Worm (Caenorhabditis elegans) whole organism, mixed stage, embryonic: Measurements from ENCODE around the gene cup-14.

Experiments used
- M03D4.4 ChIP-seq: sonication (generic microtip); optimal IDR thresholded peaks from 2 replicates; lab custom pipeline; 2017; ENCODE audit warnings: mild to moderate bottlenecking, missing genetic modification characterization, missing compliant biosample characterization
- bed-3 ChIP-seq: fragments of 200-800 bp; sonication (Bioruptor generic); optimal IDR thresholded peaks from 3 replicates; lab custom pipeline; 2018; ENCODE audit warnings: mild to moderate bottlenecking, missing genetic modification characterization, moderate library complexity, missing compliant biosample characterization
- blmp-1 ChIP-seq: fragments of 150-350 bp; optimal IDR thresholded peaks from 2 replicates; lab custom pipeline; 2014; ENCODE audit warnings: missing biosample characterization, missing genetic modification characterization
- ceh-39 ChIP-seq: fragments of 150-350 bp; optimal IDR thresholded peaks from 2 replicates; lab custom pipeline; 2014; ENCODE audit warnings: missing biosample characterization, missing genetic modification characterization
- ceh-43 ChIP-seq: fragments of 200-800 bp; sonication (Bioruptor generic); optimal IDR thresholded peaks from 2 replicates; lab custom pipeline; 2018; ENCODE audit warnings: mild to moderate bottlenecking, missing genetic modification characterization, moderate library complexity, missing compliant biosample characterization
- ceh-83 ChIP-seq: fragments of 200-800 bp; sonication (Bioruptor generic); optimal IDR thresholded peaks from 2 replicates; lab custom pipeline; 2018; ENCODE audit warnings: mild to moderate bottlenecking, missing genetic modification characterization, missing compliant biosample characterization
- ces-1 ChIP-seq: fragments of 150-350 bp; optimal IDR thresholded peaks from 2 replicates; lab custom pipeline; 2014; ENCODE audit warnings: missing biosample characterization, missing genetic modification reagents, missing genetic modification characterization
- cnd-1 ChIP-seq: fragments of 200-800 bp; sonication (Bioruptor generic); optimal IDR thresholded peaks from 2 replicates; lab custom pipeline; 2018; ENCODE audit warnings: mild to moderate bottlenecking, missing genetic modification characterization, missing compliant biosample characterization
- drap-1 ChIP-seq: fragments of 200-800 bp; sonication (Bioruptor generic); optimal IDR thresholded peaks from 3 replicates; lab custom pipeline; 2018; ENCODE audit warnings: mild to moderate bottlenecking, missing genetic modification characterization, missing compliant biosample characterization
- elt-1 ChIP-seq: sonication (generic microtip); optimal IDR thresholded peaks from 2 replicates; lab custom pipeline; 2017; ENCODE audit warnings: missing genetic modification characterization, mild to moderate bottlenecking, missing compliant biosample characterization, antibody characterized with exemption, moderate library complexity, borderline replicate concordance; ENCODE audit not compliant: insufficient read depth
- elt-3 ChIP-seq: fragments of 150-350 bp; optimal IDR thresholded peaks from 2 replicates; lab custom pipeline; 2014; ENCODE audit warnings: missing biosample characterization, missing genetic modification characterization
- flh-1 ChIP-seq: fragments of 200-800 bp; sonication (Bioruptor generic); optimal IDR thresholded peaks from 2 replicates; lab custom pipeline; 2018; ENCODE audit warnings: mild to moderate bottlenecking, missing genetic modification characterization, moderate library complexity, missing compliant biosample characterization
- ham-2 ChIP-seq: fragments of 200-800 bp; sonication (Bioruptor generic); optimal IDR thresholded peaks from 2 replicates; lab custom pipeline; 2018; ENCODE audit warnings: mild to moderate bottlenecking, missing genetic modification characterization, missing compliant biosample characterization
- hlh-1 ChIP-seq: fragments of 150-350 bp; optimal IDR thresholded peaks from 2 replicates; lab custom pipeline; 2014; ENCODE audit warnings: missing biosample characterization, missing genetic modification reagents, missing genetic modification characterization
- lin-13 ChIP-seq: fragments of 150-350 bp; optimal IDR thresholded peaks from 2 replicates; lab custom pipeline; 2014; ENCODE audit warnings: missing biosample characterization, missing genetic modification characterization
- lin-32 ChIP-seq: fragments of 200-800 bp; sonication (Bioruptor generic); optimal IDR thresholded peaks from 2 replicates; lab custom pipeline; 2018; ENCODE audit warnings: mild to moderate bottlenecking, missing genetic modification characterization, missing compliant biosample characterization
- lsy-2 ChIP-seq: fragments of 150-350 bp; optimal IDR thresholded peaks from 2 replicates; lab custom pipeline; 2014; ENCODE audit warnings: missing biosample characterization, missing genetic modification characterization
- mab-5 ChIP-seq: fragments of 150-350 bp; optimal IDR thresholded peaks from 2 replicates; lab custom pipeline; 2014; ENCODE audit warnings: missing biosample characterization, missing genetic modification characterization
- mep-1 ChIP-seq: fragments of 150-350 bp; optimal IDR thresholded peaks from 2 replicates; lab custom pipeline; 2017; ENCODE audit warnings: missing biosample characterization, missing genetic modification reagents, missing genetic modification characterization, inconsistent platforms
- mls-2 ChIP-seq: sonication (generic microtip); optimal IDR thresholded peaks from 2 replicates; lab custom pipeline; 2016; ENCODE audit warnings: mild to moderate bottlenecking, missing genetic modification characterization, moderate library complexity, missing compliant biosample characterization
- nhr-12 ChIP-seq: fragments of 150-350 bp; optimal IDR thresholded peaks from 2 replicates; lab custom pipeline; 2014; ENCODE audit warnings: missing biosample characterization, missing genetic modification characterization
- nhr-2 ChIP-seq: fragments of 150-350 bp; optimal IDR thresholded peaks from 2 replicates; lab custom pipeline; 2014; ENCODE audit warnings: missing biosample characterization, missing genetic modification characterization
- nhr-237 ChIP-seq: fragments of 150-350 bp; optimal IDR thresholded peaks from 2 replicates; lab custom pipeline; 2014; ENCODE audit warnings: missing biosample characterization, missing genetic modification characterization
- nhr-28 ChIP-seq: fragments of 150-350 bp; optimal IDR thresholded peaks from 2 replicates; lab custom pipeline; 2014; ENCODE audit warnings: missing biosample characterization, missing genetic modification characterization
- nhr-76 ChIP-seq: sonication (generic microtip); optimal IDR thresholded peaks from 2 replicates; lab custom pipeline; 2017; ENCODE audit warnings: missing biosample characterization, missing genetic modification characterization
- pha-4 ChIP-seq: fragments of 150-350 bp; optimal IDR thresholded peaks from 2 replicates; lab custom pipeline; 2018; ENCODE audit warnings: missing biosample characterization, missing genetic modification reagents, missing genetic modification characterization
- snpc-4 ChIP-seq: fragments of 150-350 bp; optimal IDR thresholded peaks from 2 replicates; lab custom pipeline; 2014; ENCODE audit warnings: missing biosample characterization, missing genetic modification characterization
- sptf-1 ChIP-seq: sonication (generic microtip); optimal IDR thresholded peaks from 2 replicates; lab custom pipeline; 2017; ENCODE audit warnings: mild to moderate bottlenecking, missing genetic modification characterization, moderate library complexity, missing compliant biosample characterization
- unc-120 ChIP-seq: sonication (generic microtip); optimal IDR thresholded peaks from 2 replicates; lab custom pipeline; 2017; ENCODE audit warnings: missing genetic modification characterization, missing compliant biosample characterization; ENCODE audit not compliant: poor library complexity, severe bottlenecking
- unc-39 ChIP-seq: fragments of 150-350 bp; optimal IDR thresholded peaks from 2 replicates; lab custom pipeline; 2014; ENCODE audit warnings: missing biosample characterization, missing genetic modification characterization
- unc-62 ChIP-seq: fragments of 150-350 bp; optimal IDR thresholded peaks from 2 replicates; lab custom pipeline; 2014; ENCODE audit warnings: missing biosample characterization, missing genetic modification reagents, missing genetic modification characterization
- zip-8 ChIP-seq: fragments of 150-350 bp; optimal IDR thresholded peaks from 2 replicates; lab custom pipeline; 2014; ENCODE audit warnings: missing biosample characterization, missing genetic modification characterization

The cup-14 gene

DNA sequence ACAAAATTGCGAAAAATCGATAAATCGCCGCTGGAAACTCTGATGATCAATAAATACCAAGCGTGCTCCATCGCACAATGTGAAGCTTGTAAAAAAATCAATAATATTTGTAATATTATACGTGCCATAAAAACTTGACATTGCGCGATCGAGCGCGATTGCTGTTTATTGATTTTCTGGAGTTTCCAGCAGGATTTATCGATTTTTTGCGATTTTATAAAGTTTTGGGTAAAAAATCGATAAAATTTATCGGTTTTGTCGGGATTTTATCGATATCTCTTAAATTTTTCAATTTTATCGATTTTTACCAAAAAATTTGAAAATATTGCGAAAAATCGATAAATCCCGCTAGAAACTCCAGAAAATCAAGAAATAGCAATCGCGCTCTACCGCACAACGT lies 27.7 kb upstream of the cup-14 start:
- no peak for TF ChIP-seq bed-3 (GFP tag; lab: Kevin White, UChicago)
- TF ChIP-seq ceh-43 (GFP tag; lab: Kevin White, UChicago) = no peak
- no peak for TF ChIP-seq nhr-28 (tag; lab: Kevin White, UChicago)
- no peak for TF ChIP-seq pha-4 (tag; lab: Kevin White, UChicago)

DNA sequence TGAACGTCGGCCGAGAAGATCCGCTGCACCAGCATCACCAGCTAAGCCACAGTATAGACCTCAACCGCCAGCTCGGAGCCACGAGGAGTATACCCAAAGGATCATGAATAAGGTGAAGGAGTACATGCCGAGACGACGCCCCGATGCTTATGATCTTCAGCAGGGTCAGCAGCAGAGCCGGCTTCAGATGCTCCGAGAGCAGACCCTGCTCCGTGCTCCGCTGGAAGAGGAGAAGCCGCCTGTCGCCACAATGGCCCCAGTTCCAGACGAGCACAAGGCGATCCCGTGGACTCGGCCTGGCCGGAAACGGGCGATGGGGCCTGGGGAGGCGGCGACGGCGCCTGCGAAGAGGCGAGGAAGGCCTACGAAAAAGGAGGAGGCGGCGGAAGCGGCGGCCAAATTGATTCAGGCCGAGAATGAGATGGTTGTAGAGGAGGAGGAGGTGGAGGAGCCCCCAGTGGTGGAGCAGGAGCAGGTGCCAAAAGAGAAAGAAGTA lies 24.3 kb upstream of the cup-14 start:
- TF ChIP-seq cnd-1 (no peak), mls-2 (tag; lab: Kevin White, UChicago) (no peak), unc-62 (GFP tag; lab: Kevin White, UChicago) (no peak), nhr-237 (tag; lab: Kevin White, UChicago) (no peak), blmp-1 (tag; lab: Kevin White, UChicago) (no peak)
- TF ChIP-seq, all 35 proteins: peak for 0

DNA sequence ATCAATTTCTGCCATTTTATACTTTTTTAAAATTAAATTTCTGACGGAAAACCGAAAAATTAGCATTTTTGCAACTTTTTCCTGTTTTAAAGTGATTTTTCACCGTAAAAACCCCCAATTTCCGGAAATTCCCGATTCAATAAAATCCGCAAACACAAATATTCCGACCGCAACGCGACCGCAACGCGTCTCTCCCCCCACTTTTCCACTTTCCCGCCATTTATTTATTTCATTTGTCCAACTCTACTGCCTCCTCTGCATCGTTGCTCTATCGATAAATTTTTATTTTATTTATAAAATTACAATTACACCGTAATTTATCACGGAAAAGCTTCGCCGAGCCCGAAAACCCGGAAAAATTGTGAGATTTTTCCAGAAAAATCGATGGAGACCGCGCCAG lies 16.2 kb upstream of the cup-14 start, which contains the start of gene mcd-1:
Gene mcd-1 (plus strand): TSS at position 267 of the 400 bp plus-strand sequence.
- no peak for TF ChIP-seq blmp-1 (tag; lab: Kevin White, UChicago)
- TF ChIP-seq ceh-43 (GFP tag; lab: Kevin White, UChicago) = no peak
- peak; percentile 2 for TF ChIP-seq ceh-39 (tag; lab: Kevin White, UChicago)
- TF ChIP-seq nhr-28 (tag; lab: Kevin White, UChicago) = no peak
- peak; percentile 32 for TF ChIP-seq sptf-1 (tag; lab: Kevin White, UChicago)
- TF ChIP-seq drap-1 = no peak
- no peak for TF ChIP-seq elt-1
- no peak for TF ChIP-seq nhr-2 (tag; lab: Kevin White, UChicago)
- no peak for TF ChIP-seq mab-5
- TF ChIP-seq lin-13 (tag; lab: Kevin White, UChicago) = peak; percentile 26
- TF ChIP-seq snpc-4 (tag; lab: Kevin White, UChicago) = no peak
- TF ChIP-seq lin-32 = no peak
- TF ChIP-seq flh-1 (GFP tag; lab: Kevin White, UChicago) = no peak
- no peak for TF ChIP-seq ham-2 (GFP tag; lab: Kevin White, UChicago)
- peak; percentile 70 for TF ChIP-seq nhr-237 (tag; lab: Kevin White, UChicago)
- TF ChIP-seq unc-62 (GFP tag; lab: Kevin White, UChicago) = no peak
- TF ChIP-seq mep-1 = peak; percentile 95
- peak; percentile 1 for TF ChIP-seq hlh-1 (tag; lab: Kevin White, UChicago)
- TF ChIP-seq ceh-83 (GFP tag; lab: Kevin White, UChicago) = no peak
- peak; percentile 94 for TF ChIP-seq ces-1 (GFP tag; lab: Kevin White, UChicago)
- no peak for TF ChIP-seq nhr-12
- TF ChIP-seq M03D4.4 = no peak
- TF ChIP-seq nhr-76 (tag; lab: Kevin White, UChicago) = no peak
- no peak for TF ChIP-seq zip-8 (tag; lab: Kevin White, UChicago)
- TF ChIP-seq mls-2 (tag; lab: Kevin White, UChicago) = peak; percentile 1
- TF ChIP-seq unc-39 = no peak
- no peak for TF ChIP-seq unc-120 (tag; lab: Kevin White, UChicago)
- TF ChIP-seq cnd-1 = no peak
- peak; percentile 68 for TF ChIP-seq lsy-2 (tag; lab: Kevin White, UChicago)
- no peak for TF ChIP-seq elt-3 (tag; lab: Kevin White, UChicago)

DNA sequence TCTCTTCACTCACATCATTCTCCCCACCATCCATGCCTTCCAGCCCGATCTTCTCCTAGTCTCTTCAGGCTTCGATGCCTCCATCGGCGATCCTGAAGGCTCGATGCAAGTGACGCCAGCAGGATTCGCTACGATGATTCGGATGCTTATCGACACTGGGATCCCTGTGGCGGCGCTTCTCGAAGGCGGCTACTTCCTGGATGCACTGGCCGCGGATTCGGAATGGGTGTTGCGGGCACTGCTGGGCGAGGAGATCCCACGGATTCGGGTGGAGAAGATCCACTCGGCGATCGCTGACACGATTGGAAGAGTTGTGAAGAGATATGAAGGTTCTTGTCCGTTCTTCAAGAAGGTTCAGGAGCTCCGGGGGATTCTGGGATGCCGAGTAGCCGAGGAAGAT lies 14.4 kb upstream of the cup-14 start:
- TF ChIP-seq hlh-1 (tag; lab: Kevin White, UChicago) (no peak), mls-2 (tag; lab: Kevin White, UChicago) (no peak), nhr-28 (tag; lab: Kevin White, UChicago) (no peak), unc-120 (tag; lab: Kevin White, UChicago) (no peak), mab-5 (no peak), bed-3 (GFP tag; lab: Kevin White, UChicago) (no peak), lsy-2 (tag; lab: Kevin White, UChicago) (no peak)

DNA sequence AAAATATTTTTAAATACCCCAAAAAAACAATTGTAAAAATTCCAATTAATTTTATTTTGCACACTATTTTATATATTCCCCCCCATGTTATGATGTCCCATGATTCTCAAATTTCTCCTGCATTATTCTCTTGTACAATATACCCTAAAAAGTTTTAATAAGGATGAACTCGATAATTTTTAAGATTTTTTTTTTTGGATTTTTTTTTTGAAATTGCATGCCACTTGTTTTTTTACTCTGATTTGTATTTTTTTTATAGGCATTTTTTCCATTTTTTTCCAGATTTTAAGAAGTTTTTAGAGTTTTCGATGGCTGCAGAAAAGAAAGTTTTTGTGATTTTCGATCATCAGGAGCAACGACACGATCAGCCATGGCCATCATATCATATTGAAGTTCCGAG lies 10.4 kb upstream of the cup-14 start, which contains the start of gene hda-10:
Gene hda-10 (plus strand): TSS at position 301 of the 400 bp plus-strand sequence.
- TF ChIP-seq mab-5 (no peak), bed-3 (GFP tag; lab: Kevin White, UChicago) (no peak), nhr-76 (tag; lab: Kevin White, UChicago) (no peak), nhr-2 (tag; lab: Kevin White, UChicago) (no peak), ceh-83 (GFP tag; lab: Kevin White, UChicago) (no peak)
